Worm (Caenorhabditis elegans) whole organism, midembryonic: ENCODE data around the gene xpo-1.

Source experiments
- T22C8.4 ChIP-seq: fragments of 200-800 bp; sonication (Bioruptor generic); IDR thresholded peaks from 2 replicates; pipeline ENCODE4 v1.3.6; 2022; ENCODE audit warnings: missing genetic modification characterization, missing compliant biosample characterization
- cog-1 ChIP-seq: sonication (generic microtip); optimal IDR thresholded peaks from 2 replicates; lab custom pipeline; 2016; ENCODE audit warnings: missing genetic modification characterization, missing compliant biosample characterization
- flt-1 ChIP-seq: fragments of 200-800 bp; sonication (Bioruptor generic); IDR thresholded peaks from 2 replicates; pipeline ENCODE4 v1.3.6; 2022; ENCODE audit warnings: missing genetic modification characterization, missing compliant biosample characterization
- klf-2 ChIP-seq: fragments of 200-800 bp; sonication (Bioruptor generic); conservative IDR thresholded peaks from 2 replicates; pipeline ENCODE4 v1.3.6; 2022; ENCODE audit warnings: missing genetic modification reagents, missing genetic modification characterization, missing compliant biosample characterization
- med-1 ChIP-seq: sonication (generic microtip); optimal IDR thresholded peaks from 2 replicates; lab custom pipeline; 2017; ENCODE audit warnings: missing genetic modification characterization, mild to moderate bottlenecking, missing compliant biosample characterization, antibody characterized with exemption, missing genetic modification reagents; ENCODE audit not compliant: insufficient read depth
- ref-1 ChIP-seq: fragments of 200-800 bp; sonication (Bioruptor generic); conservative IDR thresholded peaks from 2 replicates; pipeline ENCODE4 v1.3.6; 2022; ENCODE audit warnings: missing genetic modification reagents, missing genetic modification characterization, missing compliant biosample characterization
- tab-1 ChIP-seq: fragments of 200-800 bp; sonication (Bioruptor generic); IDR thresholded peaks from 2 replicates; pipeline ENCODE4 v1.3.6; 2022; ENCODE audit warnings: missing genetic modification characterization, missing compliant biosample characterization
- ztf-23 ChIP-seq: fragments of 200-800 bp; sonication (Bioruptor generic); IDR thresholded peaks from 2 replicates; pipeline ENCODE4 v1.3.6; 2022; ENCODE audit warnings: missing genetic modification reagents, missing genetic modification characterization, missing compliant biosample characterization
- ztf-29 ChIP-seq: fragments of 200-800 bp; sonication (Bioruptor generic); IDR thresholded peaks from 2 replicates; pipeline ENCODE4 v1.3.6; 2022; ENCODE audit warnings: missing genetic modification reagents, missing genetic modification characterization, missing compliant biosample characterization

The xpo-1 gene

ce11 chrV:7804801-7805163 is at the start of gene xpo-1:
TSS of gene xpo-1 (plus strand) at chrV:7805064.
- TF ChIP-seq cog-1 (tag; lab: Kevin White, UChicago) (no peak), flt-1 (GFP tag; lab: Robert Waterston, UW) (0 out of 2 replicates have a peak, but pooled peaks have one; percentile 23)

ce11 chrV:7755991-7756390 is 48.9 kb upstream of the xpo-1 start:
- TF ChIP-seq ref-1 (GFP tag; lab: Robert Waterston, UW), result no peak
- TF ChIP-seq flt-1 (GFP tag; lab: Robert Waterston, UW), result no peak
- no peak for TF ChIP-seq ztf-23
- TF ChIP-seq T22C8.4 (GFP tag; lab: Robert Waterston, UW), result no peak
- TF ChIP-seq klf-2, result no peak
- TF ChIP-seq med-1 (GFP tag; lab: Kevin White, UChicago), result no peak
- TF ChIP-seq ztf-29 (GFP tag; lab: Robert Waterston, UW), result no peak
- no peak for TF ChIP-seq cog-1 (tag; lab: Kevin White, UChicago)
- no peak for TF ChIP-seq tab-1

ce11 chrV:7759270-7759669 is 45.6 kb upstream of the xpo-1 start:
- no peak for TF ChIP-seq ref-1 (GFP tag; lab: Robert Waterston, UW)
- TF ChIP-seq ztf-29 (GFP tag; lab: Robert Waterston, UW), result no peak
- no peak for TF ChIP-seq cog-1 (tag; lab: Kevin White, UChicago)

ce11 chrV:7760174-7760573 is 44.7 kb upstream of the xpo-1 start, which contains the start of gene hint-3:
TSS of gene hint-3 (plus strand) at chrV:7760474.
- TF ChIP-seq T22C8.4 (GFP tag; lab: Robert Waterston, UW) (no peak), flt-1 (GFP tag; lab: Robert Waterston, UW) (no peak), ref-1 (GFP tag; lab: Robert Waterston, UW) (no peak), tab-1 (no peak), med-1 (GFP tag; lab: Kevin White, UChicago) (no peak), cog-1 (tag; lab: Kevin White, UChicago) (no peak), ztf-29 (GFP tag; lab: Robert Waterston, UW) (no peak), klf-2 (no peak), ztf-23 (no peak)

- TF ChIP-seq ztf-23 (no peak), T22C8.4 (GFP tag; lab: Robert Waterston, UW) (no peak), med-1 (GFP tag; lab: Kevin White, UChicago) (no peak), klf-2 (no peak), cog-1 (tag; lab: Kevin White, UChicago) (no peak), flt-1 (GFP tag; lab: Robert Waterston, UW) (no peak), ref-1 (GFP tag; lab: Robert Waterston, UW) (no peak), tab-1 (no peak), ztf-29 (GFP tag; lab: Robert Waterston, UW) (no peak)
Observed at ce11 chrV:7761906-7762305, 43.0 kb upstream of the xpo-1 start.

ce11 chrV:7770961-7771360 is 33.9 kb upstream of the xpo-1 start, which contains the start of gene frpr-3:
TSS of gene frpr-3 (plus strand) at chrV:7771261.
- TF ChIP-seq ztf-29 (GFP tag; lab: Robert Waterston, UW), result no peak
- no peak for TF ChIP-seq klf-2
- TF ChIP-seq T22C8.4 (GFP tag; lab: Robert Waterston, UW), result no peak

ce11 chrV:7773647-7774046 is 31.2 kb upstream of the xpo-1 start:
- TF ChIP-seq tab-1, result no peak
- no peak for TF ChIP-seq ref-1 (GFP tag; lab: Robert Waterston, UW)
- TF ChIP-seq klf-2, result no peak
- TF ChIP-seq flt-1 (GFP tag; lab: Robert Waterston, UW), result no peak
- TF ChIP-seq T22C8.4 (GFP tag; lab: Robert Waterston, UW), result no peak
- no peak for TF ChIP-seq med-1 (GFP tag; lab: Kevin White, UChicago)
- TF ChIP-seq cog-1 (tag; lab: Kevin White, UChicago), result no peak
- no peak for TF ChIP-seq ztf-29 (GFP tag; lab: Robert Waterston, UW)
- TF ChIP-seq ztf-23, result no peak

ce11 chrV:7774143-7774595 is 30.7 kb upstream of the xpo-1 start, which contains the start of gene grl-10:
TSS of gene grl-10 (plus strand) at chrV:7774545.
- TF ChIP-seq T22C8.4 (GFP tag; lab: Robert Waterston, UW), result no peak
- TF ChIP-seq ztf-23, result no peak
- TF ChIP-seq flt-1 (GFP tag; lab: Robert Waterston, UW), result no peak
- no peak for TF ChIP-seq med-1 (GFP tag; lab: Kevin White, UChicago)
- no peak for TF ChIP-seq cog-1 (tag; lab: Kevin White, UChicago)
- no peak for TF ChIP-seq klf-2
- no peak for TF ChIP-seq ref-1 (GFP tag; lab: Robert Waterston, UW)
- no peak for TF ChIP-seq tab-1
- no peak for TF ChIP-seq ztf-29 (GFP tag; lab: Robert Waterston, UW)

- TF ChIP-seq klf-2, result no peak
- TF ChIP-seq T22C8.4 (GFP tag; lab: Robert Waterston, UW), result no peak
- TF ChIP-seq ztf-29 (GFP tag; lab: Robert Waterston, UW), result no peak
- TF ChIP-seq med-1 (GFP tag; lab: Kevin White, UChicago), result no peak
- no peak for TF ChIP-seq flt-1 (GFP tag; lab: Robert Waterston, UW)
- TF ChIP-seq cog-1 (tag; lab: Kevin White, UChicago), result no peak
- no peak for TF ChIP-seq tab-1
- no peak for TF ChIP-seq ref-1 (GFP tag; lab: Robert Waterston, UW)
- TF ChIP-seq ztf-23, result no peak
Observed at ce11 chrV:7775226-7775625, 29.6 kb upstream of the xpo-1 start.

- TF ChIP-seq ref-1 (GFP tag; lab: Robert Waterston, UW) (no peak), med-1 (GFP tag; lab: Kevin White, UChicago) (no peak), cog-1 (tag; lab: Kevin White, UChicago) (peak; percentile 13), tab-1 (no peak), ztf-23 (peak; percentile 59; the same call in 1 of the 2 replicates), klf-2 (no peak), flt-1 (GFP tag; lab: Robert Waterston, UW) (no peak), T22C8.4 (GFP tag; lab: Robert Waterston, UW) (peak; percentile 21; the same call in 1 of the 2 replicates), ztf-29 (GFP tag; lab: Robert Waterston, UW) (no peak)
Observed at ce11 chrV:7776029-7776628, 28.7 kb upstream of the xpo-1 start, which contains the start of the genes rpl-39 and rps-30. TSS of gene rpl-39 (minus strand) at chrV:7776079. TSS of gene rps-30 (plus strand) at chrV:7776578.
